Fruit fly (Drosophila melanogaster): ENCODE measurements around the gene Rim.

The Rim gene

DNA sequence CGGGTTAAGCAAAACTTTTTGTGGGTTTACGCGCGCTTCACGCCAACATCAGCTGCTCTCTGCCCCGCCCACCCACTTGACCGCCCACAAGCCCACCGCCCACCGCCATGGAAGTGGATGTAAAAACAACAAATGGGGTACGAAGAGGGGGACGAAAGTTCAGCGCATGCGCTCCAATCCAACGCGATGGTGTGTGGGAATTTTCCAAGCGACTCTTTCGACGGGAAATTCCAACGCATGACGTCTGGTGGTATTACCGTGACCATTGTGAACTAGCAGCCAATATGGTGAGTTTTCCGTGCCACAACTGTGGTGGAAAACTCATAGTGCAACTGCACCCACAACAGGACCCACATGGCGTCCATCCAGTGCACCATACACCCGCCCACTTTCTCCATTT lies 14.1 kb downstream of the Rim start (continued):
- TF ChIP-seq crol (GFP tag; IDR thresholded peaks at IDR 0.05) = peak; percentile 37; the same call in 1 of the 2 replicates
- TF ChIP-seq Opbp (GFP tag; IDR thresholded peaks at IDR 0.05; ENCODE audit: partially characterized antibody) = peak; percentile 55; the same call in 2 of the 3 replicates
- TF ChIP-seq tna (GFP tag; IDR thresholded peaks at IDR 0.05; ENCODE audit: partially characterized antibody) = 0 out of 2 replicates have a peak, but pooled peaks have one; percentile 11
- TF ChIP-seq seq (GFP tag; IDR thresholded peaks at IDR 0.05) = 0 out of 2 replicates have a peak, but pooled peaks have one; percentile 12
- TF ChIP-seq CG6791 (GFP tag; IDR thresholded peaks at IDR 0.05; ENCODE audit: partially characterized antibody) = peak; percentile 56; the same call in 1 of the 3 replicates
- TF ChIP-seq CG3281 (GFP tag; optimal IDR thresholded peaks at IDR 0.05) = no peak

DNA sequence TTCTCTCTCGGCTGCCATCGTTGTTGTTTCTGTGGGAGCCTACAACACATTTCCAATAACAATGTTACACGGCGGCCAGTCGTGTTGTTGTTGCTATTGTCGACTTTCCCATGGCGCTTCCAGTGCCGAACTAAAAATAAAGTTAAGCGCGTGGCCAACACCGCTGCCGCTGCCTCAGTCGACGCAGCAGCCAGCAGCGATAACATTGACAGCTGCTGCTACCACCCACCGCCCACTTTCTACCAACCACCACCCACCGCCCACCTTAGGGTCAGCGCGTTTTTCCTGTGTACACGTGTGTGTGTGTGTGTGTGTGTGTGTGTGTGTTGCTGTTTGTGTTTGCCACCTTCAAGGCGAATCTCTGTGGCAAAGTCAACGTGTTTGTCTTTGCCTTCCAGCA lies 15.3 kb downstream of the Rim start:
- TF ChIP-seq ranshi (GFP tag; IDR thresholded peaks at IDR 0.05) (no peak), Adf1 (GFP tag; IDR thresholded peaks at IDR 0.05) (peak; percentile 92), twi (tag; optimal IDR thresholded peaks at IDR 0.05) (no peak), Med (GFP tag) (no peak), Six4 (GFP tag; optimal IDR thresholded peaks at IDR 0.05) (no peak), CG5245 (GFP tag; optimal IDR thresholded peaks at IDR 0.05) (no peak), otp (GFP tag; IDR thresholded peaks at IDR 0.05) (no peak), CG4424 (GFP tag; optimal IDR thresholded peaks at IDR 0.05) (no peak), abd-A (tag; optimal IDR thresholded peaks at IDR 0.05) (peak; percentile 25), Ada2b (GFP tag; IDR thresholded peaks at IDR 0.05) (no peak), CG15269 (tag; optimal IDR thresholded peaks at IDR 0.05) (no peak), CG13894 (tag; optimal IDR thresholded peaks at IDR 0.05) (no peak), kay (GFP tag; optimal IDR thresholded peaks at IDR 0.05) (no peak), tup (GFP tag; optimal IDR thresholded peaks at IDR 0.05) (no peak), CG6654 (GFP tag; optimal IDR thresholded peaks at IDR 0.05) (no peak), CG31365 (tag; optimal IDR thresholded peaks at IDR 0.05) (no peak), nom (GFP tag; optimal IDR thresholded peaks at IDR 0.05) (no peak), grn (GFP tag; optimal IDR thresholded peaks at IDR 0.05) (no peak), Rx (GFP tag; IDR thresholded peaks at IDR 0.05) (no peak), crol (GFP tag; IDR thresholded peaks at IDR 0.05) (no peak), CG2199 (GFP tag; IDR thresholded peaks at IDR 0.05) (no peak), Deaf1 (tag; optimal IDR thresholded peaks at IDR 0.05) (peak; percentile 32), CG4282 (GFP tag; optimal IDR thresholded peaks at IDR 0.05) (no peak), cg (GFP tag; optimal IDR thresholded peaks at IDR 0.05) (peak; percentile 28), Dref (GFP tag; IDR thresholded peaks at IDR 0.05) (no peak), bowl (GFP tag; IDR thresholded peaks at IDR 0.05) (no peak), CG9817 (tag; optimal IDR thresholded peaks at IDR 0.05) (no peak), MESR4 (GFP tag; optimal IDR thresholded peaks at IDR 0.05) (no peak), Dbx (GFP tag; IDR thresholded peaks at IDR 0.05) (0 out of 3 replicates have a peak, but pooled peaks have one; percentile 16)

DNA sequence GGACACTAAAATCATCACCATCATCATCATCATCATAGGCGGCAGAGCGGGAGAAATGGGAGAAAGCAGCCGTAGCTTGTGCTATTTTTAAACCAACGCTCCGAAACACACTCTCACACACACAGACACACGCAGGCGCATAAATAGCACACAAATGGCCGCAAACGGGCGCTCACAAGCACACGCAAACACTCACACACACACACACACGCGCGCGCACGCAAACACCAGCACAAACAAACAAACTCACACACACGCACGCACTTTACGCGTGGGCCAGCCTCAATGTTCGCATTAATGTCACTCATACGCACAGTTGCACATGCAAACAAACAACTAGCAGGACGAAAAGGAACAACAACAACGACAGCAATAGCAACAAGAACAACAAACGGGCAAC lies 18.5 kb downstream of the Rim start:
- TF ChIP-seq CG8944 (GFP tag; optimal IDR thresholded peaks at IDR 0.05) (no peak), chinmo (GFP tag; IDR thresholded peaks at IDR 0.05; ENCODE audit: partially characterized antibody) (no peak), mirr (GFP tag; optimal IDR thresholded peaks at IDR 0.05) (no peak), Ssrp (tag; optimal IDR thresholded peaks at IDR 0.05) (no peak), Sry-β (GFP tag; optimal IDR thresholded peaks at IDR 0.05) (no peak), Side (GFP tag; optimal IDR thresholded peaks at IDR 0.05) (no peak), cg (GFP tag; optimal IDR thresholded peaks at IDR 0.05) (peak; percentile 31), Trl (optimal IDR thresholded peaks at IDR 0.05) (peak; percentile 2 to 66), Trl (GFP tag; optimal IDR thresholded peaks at IDR 0.05) (no peak), gem (tag; optimal IDR thresholded peaks at IDR 0.05) (no peak), en (GFP tag; optimal IDR thresholded peaks at IDR 0.05) (no peak), NFAT (GFP tag; IDR thresholded peaks at IDR 0.05) (no peak), Hr39 (optimal IDR thresholded peaks at IDR 0.05) (peak; percentile 98), ewg (GFP tag; optimal IDR thresholded peaks at IDR 0.05) (peak; percentile 15), CG10209 (GFP tag; optimal IDR thresholded peaks at IDR 0.05) (no peak), pan (optimal IDR thresholded peaks at IDR 0.05) (no peak), pan (GFP tag; optimal IDR thresholded peaks at IDR 0.05 in 1 of 2, IDR thresholded peaks at IDR 0.05 in 1 of 2) (peak in 1 of 2 experiments; percentile 34)
